Fruit fly (Drosophila melanogaster): ENCODE data around the gene CG5274.

Gene CG5274

dm6 chr3L:20385969-20386370 is 41.5 kb downstream of the CG5274 start (continued):
- TF ChIP-seq Hmr (GFP tag; optimal IDR thresholded peaks at IDR 0.05), result peak; percentile 23
- peak; percentile 4 for TF ChIP-seq CG2678 (tag; optimal IDR thresholded peaks at IDR 0.05)
- TF ChIP-seq dati (GFP tag; IDR thresholded peaks at IDR 0.05), result no peak
- no peak for TF ChIP-seq Nf-YA (GFP tag; IDR thresholded peaks at IDR 0.05)
- peak; percentile 65 for TF ChIP-seq sens (GFP tag)
- no peak for TF ChIP-seq Side (GFP tag; optimal IDR thresholded peaks at IDR 0.05)
- TF ChIP-seq CG4617 (GFP tag; optimal IDR thresholded peaks at IDR 0.05; ENCODE audit: borderline replicate concordance), result no peak
- no peak for TF ChIP-seq ems (GFP tag; optimal IDR thresholded peaks at IDR 0.05)
- TF ChIP-seq mirr (GFP tag; optimal IDR thresholded peaks at IDR 0.05), result peak; percentile 24
- TF ChIP-seq dmrt99B (tag; optimal IDR thresholded peaks at IDR 0.05), result no peak
- no peak for TF ChIP-seq CG3281 (GFP tag; optimal IDR thresholded peaks at IDR 0.05)
- TF ChIP-seq CG10147 (GFP tag; optimal IDR thresholded peaks at IDR 0.05), result peak; percentile 17
- TF ChIP-seq CG8290 (GFP tag; optimal IDR thresholded peaks at IDR 0.05), result no peak
- peak in 1 of 2 experiments; percentile 34 for TF ChIP-seq CG8290 (tag; optimal IDR thresholded peaks at IDR 0.05)
- no peak for TF ChIP-seq CG15479 (GFP tag; optimal IDR thresholded peaks at IDR 0.05)
- 0 out of 2 replicates have a peak, but pooled peaks have one; percentile 18 for TF ChIP-seq Atf6 (GFP tag; IDR thresholded peaks at IDR 0.05)
- peak; percentile 14 for TF ChIP-seq CG15514 (GFP tag; optimal IDR thresholded peaks at IDR 0.05)
- no peak for TF ChIP-seq CG4820 (GFP tag; optimal IDR thresholded peaks at IDR 0.05)
- no peak for TF ChIP-seq so (GFP tag; IDR thresholded peaks at IDR 0.05)
- no peak; the same call in 1 of the 2 replicates for TF ChIP-seq CG9932 (GFP tag; IDR thresholded peaks at IDR 0.05)
- TF ChIP-seq chm (GFP tag; IDR thresholded peaks at IDR 0.05), result no peak
- TF ChIP-seq HHEX (GFP tag; optimal IDR thresholded peaks at IDR 0.05), result no peak
- TF ChIP-seq jigr1 (GFP tag; IDR thresholded peaks at IDR 0.05), result no peak
- no peak for TF ChIP-seq crol (GFP tag; IDR thresholded peaks at IDR 0.05)
- peak; percentile 31 for TF ChIP-seq CG34376 (GFP tag; optimal IDR thresholded peaks at IDR 0.05)
- no peak for TF ChIP-seq Hand (GFP tag; optimal IDR thresholded peaks at IDR 0.05)
- TF ChIP-seq lmd (GFP tag; IDR thresholded peaks at IDR 0.05), result no peak
- no peak for TF ChIP-seq gce (GFP tag; IDR thresholded peaks at IDR 0.05)
- TF ChIP-seq Xrp1 (GFP tag; IDR thresholded peaks at IDR 0.05), result no peak
- TF ChIP-seq Med (GFP tag), result peak; percentile 72
- no peak for TF ChIP-seq CG11456 (GFP tag; IDR thresholded peaks at IDR 0.05)
- no peak for TF ChIP-seq Hr3 (GFP tag; optimal IDR thresholded peaks at IDR 0.05)
- no peak for TF ChIP-seq CG42726 (GFP tag; IDR thresholded peaks at IDR 0.05; ENCODE audit: partially characterized antibody)
- peak; percentile 38; the same call in 1 of the 2 replicates for TF ChIP-seq sob (GFP tag; IDR thresholded peaks at IDR 0.05)
- TF ChIP-seq CG13894 (tag; optimal IDR thresholded peaks at IDR 0.05), result peak; percentile 45
- TF ChIP-seq en (GFP tag; optimal IDR thresholded peaks at IDR 0.05), result no peak
- no peak for TF ChIP-seq CG32532 (GFP tag; IDR thresholded peaks at IDR 0.05)
- TF ChIP-seq Rfx (GFP tag; IDR thresholded peaks at IDR 0.05), result 0 out of 2 replicates have a peak, but pooled peaks have one; percentile 27
- no peak for TF ChIP-seq E2f1 (GFP tag; IDR thresholded peaks at IDR 0.05)
- TF ChIP-seq tin (GFP tag; optimal IDR thresholded peaks at IDR 0.05), result no peak
- no peak for TF ChIP-seq Gsc (GFP tag; IDR thresholded peaks at IDR 0.05)
- TF ChIP-seq CG16813 (GFP tag; IDR thresholded peaks at IDR 0.05; ENCODE audit: partially characterized antibody), result no peak
- TF ChIP-seq cg (GFP tag; optimal IDR thresholded peaks at IDR 0.05), result peak; percentile 53
- no peak for TF ChIP-seq CG7271 (tag; optimal IDR thresholded peaks at IDR 0.05)
- no peak for TF ChIP-seq org-1 (GFP tag; optimal IDR thresholded peaks at IDR 0.05)
- no peak for TF ChIP-seq fu2 (GFP tag; optimal IDR thresholded peaks at IDR 0.05)
- TF ChIP-seq Hr78 (GFP tag; optimal IDR thresholded peaks at IDR 0.05), result peak in 1 of 2 experiments; percentile 83
- TF ChIP-seq Deaf1 (tag; optimal IDR thresholded peaks at IDR 0.05), result peak; percentile 41

All from whole organism, embryonic.